Fruit fly (Drosophila melanogaster) whole organism, pupa: ENCODE results near the gene CG42685.

Experiments
- CG13204 ChIP-seq: fragments of 200-800 bp; sonication (Bioruptor generic); optimal IDR thresholded peaks from 2 replicates; lab custom pipeline; 2018; ENCODE audit warnings: missing biosample characterization, mild to moderate bottlenecking, missing genetic modification characterization, moderate library complexity
- CG14655 ChIP-seq: fragments of 200-800 bp; sonication (Bioruptor generic); optimal IDR thresholded peaks from 3 replicates; lab custom pipeline; 2017; ENCODE audit warnings: mild to moderate bottlenecking, missing biosample characterization, missing genetic modification reagents, missing genetic modification characterization
- CG15710 ChIP-seq: fragments of 200-800 bp; sonication (Bioruptor generic); optimal IDR thresholded peaks from 2 replicates; lab custom pipeline; 2018; ENCODE audit warnings: missing biosample characterization, mild to moderate bottlenecking, missing genetic modification characterization, moderate library complexity
- CG32121 ChIP-seq: fragments of 200-800 bp; sonication (Bioruptor generic); IDR thresholded peaks from 2 replicates; pipeline ENCODE4 v1.3.6; 2022; ENCODE audit warnings: missing biosample characterization, missing genetic modification characterization
- CG34367 ChIP-seq: fragments of 200-800 bp; sonication (Bioruptor generic); optimal IDR thresholded peaks from 2 replicates; lab custom pipeline; 2018; ENCODE audit warnings: missing biosample characterization, mild to moderate bottlenecking, missing genetic modification characterization
- CG4496 ChIP-seq: fragments of 200-800 bp; sonication (Bioruptor generic); IDR thresholded peaks from 3 replicates; pipeline ENCODE4 v1.3.6; 2022; ENCODE audit warnings: missing biosample characterization, missing genetic modification characterization
- CG8301 ChIP-seq: fragments of 200-800 bp; sonication (Bioruptor generic); optimal IDR thresholded peaks from 2 replicates; lab custom pipeline; 2018; ENCODE audit warnings: missing biosample characterization, mild to moderate bottlenecking, missing genetic modification characterization
- CG9948 ChIP-seq: fragments of 200-800 bp; sonication (Bioruptor generic); optimal IDR thresholded peaks from 2 replicates; lab custom pipeline; 2018; ENCODE audit warnings: missing biosample characterization, mild to moderate bottlenecking, missing genetic modification characterization, moderate library complexity
- D1 ChIP-seq: fragments of 200-800 bp; sonication (Bioruptor generic); optimal IDR thresholded peaks from 2 replicates; lab custom pipeline; 2018; ENCODE audit warnings: missing biosample characterization, mild to moderate bottlenecking, missing genetic modification characterization, moderate library complexity
- EcR ChIP-seq: fragments of 200-800 bp; sonication (Bioruptor generic); optimal IDR thresholded peaks from 3 replicates; lab custom pipeline; 2019; ENCODE audit warnings: missing biosample characterization, missing genetic modification characterization, mild to moderate bottlenecking, moderate library complexity, missing genetic modification reagents
- gl ChIP-seq: fragments of 200-800 bp; sonication (Bioruptor generic); optimal IDR thresholded peaks from 2 replicates; lab custom pipeline; 2018; ENCODE audit warnings: missing biosample characterization, mild to moderate bottlenecking, missing genetic modification characterization
- rn ChIP-seq: fragments of 200-800 bp; sonication (Bioruptor generic); IDR thresholded peaks from 2 replicates; pipeline ENCODE4 v1.3.6; 2022; ENCODE audit warnings: missing biosample characterization, missing genetic modification characterization

DNA sequence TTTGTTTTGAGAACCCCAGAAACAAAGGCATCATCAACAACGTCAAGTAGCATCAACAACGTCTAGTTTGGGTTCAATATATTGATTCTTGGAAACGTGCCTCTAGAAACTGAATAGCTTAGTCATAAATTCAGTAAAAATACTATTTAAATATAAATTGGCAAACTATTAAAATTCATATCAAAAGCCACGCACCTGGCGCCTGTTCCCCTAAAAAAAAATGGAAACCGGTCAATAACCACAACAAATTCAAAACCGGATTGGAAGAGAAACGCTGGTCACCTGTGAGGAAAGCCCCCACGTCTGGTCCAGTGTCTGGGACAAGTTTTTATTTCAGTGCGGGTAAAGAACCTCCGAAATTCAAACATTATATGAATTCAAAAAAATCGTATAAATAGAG, 17.7 kb downstream of the CG42685 start, which contains the start of gene CG15282:
- no peak for TF ChIP-seq CG15710 (tag; lab: Kevin White, UChicago)
- TF ChIP-seq CG4496 (GFP tag; lab: Robert Waterston, UW) = no peak
- TF ChIP-seq CG9948 (tag; lab: Kevin White, UChicago) = no peak
- TF ChIP-seq CG14655 = no peak
- no peak for TF ChIP-seq D1 (tag; lab: Kevin White, UChicago)
- TF ChIP-seq CG34367 = no peak
- TF ChIP-seq CG8301 = no peak
- TF ChIP-seq gl (tag; lab: Kevin White, UChicago) = no peak
- no peak for TF ChIP-seq EcR (GFP tag; lab: Kevin White, UChicago)
- TF ChIP-seq CG32121 = no peak
- TF ChIP-seq rn (GFP tag; lab: Robert Waterston, UW) = no peak
- no peak for TF ChIP-seq CG13204
